Fruit fly (Drosophila melanogaster) whole organism, embryonic: ENCODE data around the gene CG13028.

Experiments
- Antp ChIP-seq: fragments of 200-800 bp; sonication (Bioruptor generic); optimal IDR thresholded peaks from 3 replicates; lab custom pipeline; 2016; ENCODE audit warnings: missing biosample characterization, missing genetic modification characterization
- B-H2 ChIP-seq: fragments of 200-800 bp; sonication (Bioruptor generic); optimal IDR thresholded peaks from 2 replicates; lab custom pipeline; 2018; ENCODE audit warnings: missing biosample characterization, mild to moderate bottlenecking, missing genetic modification characterization
- Bdp1 ChIP-seq: fragments of 200-800 bp; sonication (Bioruptor generic); optimal IDR thresholded peaks from 3 replicates; lab custom pipeline; 2016; ENCODE audit warnings: missing biosample characterization, missing genetic modification characterization
- C15 ChIP-seq: fragments of 200-800 bp; sonication (Bioruptor generic); IDR thresholded peaks from 3 replicates; pipeline ENCODE4 v1.3.6; 2022; ENCODE audit warnings: missing biosample characterization, missing genetic modification characterization
- CG11085 ChIP-seq: fragments of 200-800 bp; sonication (Bioruptor generic); IDR thresholded peaks from 2 replicates; pipeline ENCODE4 v1.3.6; 2022; ENCODE audit warnings: missing biosample characterization, missing genetic modification characterization
- CG11247 ChIP-seq: fragments of 200-800 bp; sonication (Bioruptor generic); IDR thresholded peaks from 2 replicates; pipeline ENCODE4 v1.3.6; 2022; ENCODE audit warnings: missing biosample characterization, missing genetic modification characterization
- CG12391 ChIP-seq: fragments of 200-800 bp; sonication (Bioruptor generic); optimal IDR thresholded peaks from 3 replicates; lab custom pipeline; 2018; ENCODE audit warnings: missing biosample characterization, mild to moderate bottlenecking, missing genetic modification characterization, moderate library complexity
- CG15269 ChIP-seq: fragments of 200-800 bp; sonication (Bioruptor generic); optimal IDR thresholded peaks from 2 replicates; lab custom pipeline; 2018; ENCODE audit warnings: missing biosample characterization, mild to moderate bottlenecking, missing genetic modification characterization, moderate library complexity
- CG16813 ChIP-seq: fragments of 200-800 bp; sonication (Bioruptor generic); IDR thresholded peaks from 3 replicates; pipeline ENCODE4 v1.3.6; 2022; ENCODE audit warnings: missing biosample characterization, missing genetic modification characterization; ENCODE audit not compliant: partially characterized antibody
- CG17359 ChIP-seq: fragments of 200-800 bp; sonication (Bioruptor generic); optimal IDR thresholded peaks from 3 replicates; lab custom pipeline; 2018; ENCODE audit warnings: missing biosample characterization, mild to moderate bottlenecking, missing genetic modification characterization, moderate library complexity
- CG17361 ChIP-seq: fragments of 200-800 bp; sonication (Bioruptor generic); IDR thresholded peaks from 3 replicates; pipeline ENCODE4 v1.3.6; 2022; ENCODE audit warnings: missing biosample characterization, missing genetic modification characterization
- CG17385 ChIP-seq: fragments of 200-800 bp; sonication (Bioruptor generic); optimal IDR thresholded peaks from 3 replicates; lab custom pipeline; 2018; ENCODE audit warnings: missing biosample characterization, mild to moderate bottlenecking, missing genetic modification characterization
- CG17612 ChIP-seq: fragments of 200-800 bp; sonication (Bioruptor generic); IDR thresholded peaks from 2 replicates; pipeline ENCODE4 v1.3.6; 2022; ENCODE audit warnings: missing biosample characterization, missing genetic modification characterization
- CG2199 ChIP-seq: fragments of 200-800 bp; sonication (Bioruptor generic); IDR thresholded peaks from 3 replicates; pipeline ENCODE4 v1.3.6; 2022; ENCODE audit warnings: missing biosample characterization, missing genetic modification characterization
- CG33213 ChIP-seq: fragments of 200-800 bp; sonication (Bioruptor generic); optimal IDR thresholded peaks from 3 replicates; lab custom pipeline; 2016; ENCODE audit warnings: missing biosample characterization, missing genetic modification characterization
- CG3995 ChIP-seq: fragments of 200-800 bp; sonication (Bioruptor generic); optimal IDR thresholded peaks from 3 replicates; lab custom pipeline; 2016; ENCODE audit warnings: missing biosample characterization, missing genetic modification characterization
- CG42726 ChIP-seq: fragments of 200-800 bp; sonication (Bioruptor generic); IDR thresholded peaks from 2 replicates; pipeline ENCODE4 v1.3.6; 2022; ENCODE audit warnings: missing biosample characterization, missing genetic modification characterization; ENCODE audit not compliant: partially characterized antibody
- CG4707 ChIP-seq: fragments of 200-800 bp; sonication (Bioruptor generic); optimal IDR thresholded peaks from 2 replicates; lab custom pipeline; 2018; ENCODE audit warnings: missing biosample characterization, mild to moderate bottlenecking, missing genetic modification characterization, moderate library complexity
- CG7357 ChIP-seq: fragments of 200-800 bp; sonication (Bioruptor generic); IDR thresholded peaks from 3 replicates; pipeline ENCODE4 v1.3.6; 2022; ENCODE audit warnings: missing biosample characterization, missing genetic modification characterization
- CG8359 ChIP-seq: fragments of 200-800 bp; sonication (Bioruptor generic); optimal IDR thresholded peaks from 2 replicates; lab custom pipeline; 2017; ENCODE audit warnings: missing biosample characterization, mild to moderate bottlenecking, missing genetic modification characterization, borderline replicate concordance
- CG9609 ChIP-seq: fragments of 200-800 bp; sonication (Bioruptor generic); optimal IDR thresholded peaks from 3 replicates; lab custom pipeline; 2016; ENCODE audit warnings: missing biosample characterization, missing genetic modification characterization
- CG9876 ChIP-seq: fragments of 200-800 bp; sonication (Bioruptor generic); optimal IDR thresholded peaks from 2 replicates; lab custom pipeline; 2016; ENCODE audit warnings: missing biosample characterization, missing genetic modification characterization
- D19B ChIP-seq: fragments of 200-800 bp; sonication (Bioruptor generic); optimal IDR thresholded peaks from 2 replicates; lab custom pipeline; 2017; ENCODE audit warnings: missing biosample characterization, mild to moderate bottlenecking, missing genetic modification characterization
- Dad ChIP-seq: fragments of 200-800 bp; sonication (Bioruptor generic); optimal IDR thresholded peaks from 3 replicates; lab custom pipeline; 2016; ENCODE audit warnings: missing biosample characterization, missing genetic modification characterization
- Elba2 ChIP-seq: fragments of 200-800 bp; sonication (Bioruptor generic); optimal IDR thresholded peaks from 3 replicates; lab custom pipeline; 2016; ENCODE audit warnings: missing biosample characterization, missing genetic modification characterization
- Gsc ChIP-seq: fragments of 200-800 bp; sonication (Bioruptor generic); IDR thresholded peaks from 2 replicates; pipeline ENCODE4 v1.3.6; 2022; ENCODE audit warnings: missing biosample characterization, missing genetic modification characterization
- H15 ChIP-seq: fragments of 200-800 bp; sonication (Bioruptor generic); IDR thresholded peaks from 3 replicates; pipeline ENCODE4 v1.3.6; 2022; ENCODE audit warnings: missing biosample characterization, missing genetic modification characterization
- Hand ChIP-seq: fragments of 200-800 bp; sonication (Bioruptor generic); optimal IDR thresholded peaks from 2 replicates; lab custom pipeline; 2017; ENCODE audit warnings: mild to moderate bottlenecking, missing biosample characterization, missing genetic modification reagents, missing genetic modification characterization
- Hr51 ChIP-seq, 2 experiments: fragments of 200-800 bp; sonication (Bioruptor generic); optimal IDR thresholded peaks; 2 replicates in 1 of 2; 3 replicates in 1 of 2; lab custom pipeline; 2016 to 2018; ENCODE audit warnings: missing biosample characterization in 2 of 2, missing genetic modification characterization in 2 of 2, mild to moderate bottlenecking in 1 of 2, moderate library complexity in 1 of 2
- Lim3 ChIP-seq: fragments of 200-800 bp; sonication (Bioruptor generic); IDR thresholded peaks from 2 replicates; pipeline ENCODE4 v1.3.6; 2022; ENCODE audit warnings: missing biosample characterization, missing genetic modification characterization
- MBD-R2 ChIP-seq: fragments of 200-800 bp; sonication (Bioruptor generic); IDR thresholded peaks from 2 replicates; pipeline ENCODE4 v1.3.6; 2022; ENCODE audit warnings: missing biosample characterization, missing genetic modification characterization
- Nf-YC ChIP-seq: fragments of 200-800 bp; optimal IDR thresholded peaks from 3 replicates; lab custom pipeline; 2019; ENCODE audit warnings: missing biosample characterization, mild to moderate bottlenecking, missing genetic modification characterization, moderate library complexity
- Oli ChIP-seq: fragments of 200-800 bp; sonication (Bioruptor generic); optimal IDR thresholded peaks from 2 replicates; lab custom pipeline; 2018; ENCODE audit warnings: missing biosample characterization, mild to moderate bottlenecking, missing genetic modification characterization, moderate library complexity
- Pdp1 ChIP-seq, 2 experiments: fragments of 200-800 bp; sonication (Bioruptor generic); optimal IDR thresholded peaks; 3 replicates each; lab custom pipeline; 2016; ENCODE audit warnings: missing biosample characterization in 2 of 2, missing genetic modification characterization in 2 of 2, mild to moderate bottlenecking in 1 of 2, moderate library complexity in 1 of 2
- Poxn ChIP-seq: fragments of 200-800 bp; sonication (Bioruptor generic); IDR thresholded peaks from 2 replicates; pipeline ENCODE4 v1.3.6; 2022; ENCODE audit warnings: missing biosample characterization, missing genetic modification characterization
- Rfx ChIP-seq: fragments of 200-800 bp; sonication (Bioruptor generic); IDR thresholded peaks from 2 replicates; pipeline ENCODE4 v1.3.6; 2022; ENCODE audit warnings: missing biosample characterization, missing genetic modification characterization
- Six4 ChIP-seq: fragments of 200-800 bp; sonication (Bioruptor generic); optimal IDR thresholded peaks from 2 replicates; lab custom pipeline; 2016; ENCODE audit warnings: missing biosample characterization, missing genetic modification characterization
- Vsx1 ChIP-seq: fragments of 200-800 bp; sonication (Bioruptor generic); optimal IDR thresholded peaks from 2 replicates; lab custom pipeline; 2017; ENCODE audit warnings: missing biosample characterization, mild to moderate bottlenecking, missing genetic modification characterization, missing genetic modification reagents
- br ChIP-seq: fragments of >200 bp; optimal IDR thresholded peaks from 2 replicates; lab custom pipeline; 2017
- btn ChIP-seq: fragments of 200-800 bp; sonication (Bioruptor generic); optimal IDR thresholded peaks from 2 replicates; lab custom pipeline; 2016; ENCODE audit warnings: missing biosample characterization, missing genetic modification characterization
- cg ChIP-seq: fragments of 200-800 bp; sonication (Bioruptor generic); optimal IDR thresholded peaks from 3 replicates; lab custom pipeline; 2019; ENCODE audit warnings: missing biosample characterization, mild to moderate bottlenecking, missing genetic modification characterization, moderate library complexity
- dpn ChIP-seq, 2 experiments: fragments of 200-800 bp; sonication (Bioruptor generic); optimal IDR thresholded peaks; 3 replicates each; lab custom pipeline; 2016; ENCODE audit warnings: missing biosample characterization in 2 of 2, missing genetic modification characterization in 2 of 2
- gcm ChIP-seq: fragments of 200-800 bp; sonication (Bioruptor generic); optimal IDR thresholded peaks from 2 replicates; lab custom pipeline; 2019; ENCODE audit warnings: missing biosample characterization, mild to moderate bottlenecking, missing genetic modification characterization, moderate library complexity
- ken ChIP-seq: fragments of 200-800 bp; sonication (Bioruptor generic); IDR thresholded peaks from 3 replicates; pipeline ENCODE4 v1.3.6; 2022; ENCODE audit warnings: missing biosample characterization, missing genetic modification characterization
- lov ChIP-seq, 2 experiments: fragments of 200-800 bp in 1 of 2; fragments of >200 bp in 1 of 2; sonication (Bioruptor generic) in 1 of 2; IDR thresholded peaks in 1 of 2; optimal IDR thresholded peaks in 1 of 2; 2 replicates in 1 of 2; 3 replicates in 1 of 2; pipeline versions ENCODE4 v1.3.6 to Lab custom; 2017 to 2022; ENCODE audit warnings: missing biosample characterization in 1 of 2, missing genetic modification characterization in 1 of 2
- salm ChIP-seq: fragments of 200-800 bp; sonication (Bioruptor generic); optimal IDR thresholded peaks from 2 replicates; lab custom pipeline; 2018; ENCODE audit warnings: missing biosample characterization, mild to moderate bottlenecking, missing genetic modification characterization
- sens ChIP-seq: fragments of 200-800 bp; sonication (Bioruptor generic); peaks from one replicate; lab custom pipeline; 2016; ENCODE audit warnings: missing biosample characterization, missing genetic modification characterization
- slbo ChIP-seq: fragments of 200-800 bp; sonication (Bioruptor generic); IDR thresholded peaks from 2 replicates; pipeline ENCODE4 v1.3.6; 2022; ENCODE audit warnings: missing biosample characterization, missing genetic modification characterization
- tgo ChIP-seq: fragments of 200-800 bp; sonication (Bioruptor generic); IDR thresholded peaks from 3 replicates; pipeline ENCODE4 v1.3.6; 2022; ENCODE audit warnings: missing biosample characterization, missing genetic modification characterization
- tin ChIP-seq: fragments of 200-800 bp; sonication (Bioruptor generic); optimal IDR thresholded peaks from 3 replicates; lab custom pipeline; 2016; ENCODE audit warnings: missing biosample characterization, missing genetic modification characterization
- tup ChIP-seq: fragments of 200-800 bp; sonication (Bioruptor generic); optimal IDR thresholded peaks from 2 replicates; lab custom pipeline; 2016; ENCODE audit warnings: missing biosample characterization, mild to moderate bottlenecking, missing genetic modification characterization, moderate library complexity
- usp ChIP-seq: fragments of >200 bp; optimal IDR thresholded peaks from 2 replicates; lab custom pipeline; 2017; ENCODE audit warnings: missing biosample characterization, missing genetic modification characterization

CG13028 gene

dm6 chr3L:16893647-16894046, 29.4 kb upstream of the CG13028 start (continued):
- no peak for TF ChIP-seq CG11247 (GFP tag; lab: Robert Waterston, UW)
- no peak for TF ChIP-seq btn (GFP tag; lab: Kevin White, UChicago)
- no peak for TF ChIP-seq Elba2
- no peak for TF ChIP-seq CG42726 (GFP tag; lab: Robert Waterston, UW)
- peak; percentile 38 for TF ChIP-seq CG17385
- TF ChIP-seq tin (GFP tag; lab: Kevin White, UChicago): no peak
- TF ChIP-seq slbo (GFP tag; lab: Robert Waterston, UW): peak; percentile 50; the same call in 1 of the 2 replicates
- no peak for TF ChIP-seq gcm (GFP tag; lab: Kevin White, UChicago)
- no peak for TF ChIP-seq tgo
- no peak for TF ChIP-seq B-H2 (GFP tag; lab: Kevin White, UChicago)
- no peak for TF ChIP-seq CG9876 (GFP tag; lab: Kevin White, UChicago)
- no peak for TF ChIP-seq C15 (GFP tag; lab: Robert Waterston, UW)
- no peak for TF ChIP-seq tup (GFP tag; lab: Kevin White, UChicago)
- TF ChIP-seq CG9609 (GFP tag; lab: Kevin White, UChicago): no peak
- TF ChIP-seq CG11085 (GFP tag; lab: Robert Waterston, UW): no peak
- no peak for TF ChIP-seq salm
- no peak for TF ChIP-seq Hand (GFP tag; lab: Kevin White, UChicago)
- peak; percentile 10 for TF ChIP-seq CG17359 (tag; lab: Kevin White, UChicago)
- TF ChIP-seq H15 (GFP tag; lab: Robert Waterston, UW): no peak
- no peak for TF ChIP-seq CG4707 (GFP tag; lab: Kevin White, UChicago)
- TF ChIP-seq cg (GFP tag; lab: Kevin White, UChicago): no peak
- TF ChIP-seq CG2199: no peak
- TF ChIP-seq Gsc: no peak
- TF ChIP-seq Rfx (GFP tag; lab: Robert Waterston, UW): peak; percentile 33; the same call in 1 of the 2 replicates
- no peak for TF ChIP-seq CG16813 (GFP tag; lab: Robert Waterston, UW)
- TF ChIP-seq Poxn (GFP tag; lab: Robert Waterston, UW): no peak
- TF ChIP-seq Lim3: no peak
- TF ChIP-seq ken (GFP tag; lab: Robert Waterston, UW): no peak
- no peak for TF ChIP-seq CG17361 (GFP tag; lab: Robert Waterston, UW)
- no peak for TF ChIP-seq Bdp1
- TF ChIP-seq Dad (GFP tag; lab: Kevin White, UChicago): no peak
- TF ChIP-seq CG12391 (tag; lab: Kevin White, UChicago): no peak
- TF ChIP-seq D19B: peak; percentile 30
- TF ChIP-seq CG15269: peak; percentile 33
- no peak for TF ChIP-seq MBD-R2
- TF ChIP-seq Hr51 (GFP tag; optimal IDR thresholded peaks at IDR 0.05; lab: Kevin White, UChicago): peak in 1 of 2 experiments; percentile 47
- TF ChIP-seq CG33213 (GFP tag; lab: Kevin White, UChicago): no peak
- TF ChIP-seq CG7357 (GFP tag; lab: Robert Waterston, UW): no peak
- no peak for TF ChIP-seq dpn (GFP tag; optimal IDR thresholded peaks at IDR 0.05; lab: Kevin White, UChicago)
- TF ChIP-seq Six4 (GFP tag; lab: Kevin White, UChicago): no peak
- no peak for TF ChIP-seq Vsx1 (GFP tag; lab: Kevin White, UChicago)
- no peak for TF ChIP-seq Pdp1 (GFP tag; optimal IDR thresholded peaks at IDR 0.05; lab: Kevin White, UChicago)
- no peak for TF ChIP-seq CG17612
- no peak for TF ChIP-seq CG8359 (GFP tag; lab: Kevin White, UChicago)
- TF ChIP-seq usp: no peak
- no peak for TF ChIP-seq sens
- no peak for TF ChIP-seq lov (optimal IDR thresholded peaks at IDR 0.05; lab: Kevin White, UChicago)
- no peak for TF ChIP-seq lov (GFP tag; IDR thresholded peaks at IDR 0.05; lab: Robert Waterston, UW)
- no peak for TF ChIP-seq Nf-YC (tag; lab: Kevin White, UChicago)
- peak; percentile 1 for TF ChIP-seq Oli (tag; lab: Kevin White, UChicago)
- TF ChIP-seq br: no peak
- no peak for TF ChIP-seq CG3995 (GFP tag; lab: Kevin White, UChicago)
- TF ChIP-seq Antp (GFP tag; lab: Kevin White, UChicago): no peak
